Fruit fly (Drosophila melanogaster) whole organism, embryonic: ENCODE measurements around the gene Dph3.

Experiments used
- CG10267 ChIP-seq: fragments of 200-800 bp; sonication (Bioruptor generic); optimal IDR thresholded peaks from 2 replicates; lab custom pipeline; 2018; ENCODE audit warnings: missing biosample characterization, mild to moderate bottlenecking, missing genetic modification characterization, moderate library complexity
- CG13775 ChIP-seq: fragments of 200-800 bp; sonication (Bioruptor generic); optimal IDR thresholded peaks from 3 replicates; lab custom pipeline; 2017; ENCODE audit warnings: missing biosample characterization, mild to moderate bottlenecking, missing genetic modification characterization
- CG2875 ChIP-seq: fragments of 200-800 bp; sonication (Bioruptor generic); optimal IDR thresholded peaks from 2 replicates; lab custom pipeline; 2017; ENCODE audit warnings: missing biosample characterization, mild to moderate bottlenecking, missing genetic modification characterization, missing genetic modification reagents
- Hmr ChIP-seq: fragments of 200-800 bp; sonication (Bioruptor generic); optimal IDR thresholded peaks from 3 replicates; lab custom pipeline; 2017; ENCODE audit warnings: mild to moderate bottlenecking, missing biosample characterization, missing genetic modification reagents, missing genetic modification characterization
- Xrp1 ChIP-seq: fragments of 200-800 bp; sonication (Bioruptor generic); IDR thresholded peaks from 2 replicates; pipeline ENCODE4 v1.3.6; 2022; ENCODE audit warnings: missing biosample characterization, missing genetic modification characterization
- abd-A ChIP-seq: fragments of 200-800 bp; sonication (Bioruptor generic); optimal IDR thresholded peaks from 3 replicates; lab custom pipeline; 2019; ENCODE audit warnings: missing biosample characterization, mild to moderate bottlenecking, missing genetic modification characterization, moderate library complexity
- cwo ChIP-seq: fragments of 200-800 bp; sonication (Bioruptor generic); optimal IDR thresholded peaks from 3 replicates; lab custom pipeline; 2017; ENCODE audit warnings: missing biosample characterization, missing genetic modification characterization, mild to moderate bottlenecking, moderate library complexity, missing genetic modification reagents
- dm ChIP-seq: fragments of 200-800 bp; sonication (Bioruptor generic); optimal IDR thresholded peaks from 3 replicates; lab custom pipeline; 2016; ENCODE audit warnings: missing biosample characterization, missing genetic modification characterization
- sna ChIP-seq: fragments of 200-800 bp; sonication (Bioruptor generic); IDR thresholded peaks from 2 replicates; pipeline ENCODE4 v1.3.6; 2022; ENCODE audit warnings: missing biosample characterization, missing genetic modification characterization; ENCODE audit not compliant: partially characterized antibody
- sr ChIP-seq: fragments of 200-800 bp; sonication (Bioruptor generic); IDR thresholded peaks from 3 replicates; pipeline ENCODE4 v1.3.6; 2022; ENCODE audit warnings: missing biosample characterization, missing genetic modification characterization
- yki ChIP-seq: fragments of >200 bp; optimal IDR thresholded peaks from 3 replicates; lab custom pipeline; 2018
- zen2 ChIP-seq: fragments of 200-800 bp; sonication (Bioruptor generic); IDR thresholded peaks from 3 replicates; pipeline ENCODE4 v1.3.6; 2022; ENCODE audit warnings: missing biosample characterization, missing genetic modification characterization; ENCODE audit not compliant: partially characterized antibody

- TF ChIP-seq sna: no peak
- no peak for TF ChIP-seq yki
- peak; percentile 76; the same call in 1 of the 3 replicates for TF ChIP-seq sr (GFP tag; lab: Robert Waterston, UW)
- peak; percentile 94 for TF ChIP-seq CG10267 (tag; lab: Kevin White, UChicago)
- peak; percentile 79 for TF ChIP-seq dm (GFP tag; lab: Kevin White, UChicago)
- TF ChIP-seq abd-A (tag; lab: Kevin White, UChicago): no peak
- TF ChIP-seq zen2: no peak
- TF ChIP-seq CG13775 (GFP tag; lab: Kevin White, UChicago): peak; percentile 96
- TF ChIP-seq Hmr (GFP tag; lab: Kevin White, UChicago): no peak
- TF ChIP-seq cwo (GFP tag; lab: Kevin White, UChicago): peak; percentile 89
- TF ChIP-seq Xrp1 (GFP tag; lab: Robert Waterston, UW): peak; percentile 99
- peak; percentile 96 for TF ChIP-seq CG2875
These were observed 5.2 kb upstream of the Dph3 start, which contains the start of gene CG17726 for dm6 chr3R:11226496-11226895.
